Worm (Caenorhabditis elegans): Measurements from ENCODE around the gene C47A10.16.

Gene C47A10.16

DNA sequence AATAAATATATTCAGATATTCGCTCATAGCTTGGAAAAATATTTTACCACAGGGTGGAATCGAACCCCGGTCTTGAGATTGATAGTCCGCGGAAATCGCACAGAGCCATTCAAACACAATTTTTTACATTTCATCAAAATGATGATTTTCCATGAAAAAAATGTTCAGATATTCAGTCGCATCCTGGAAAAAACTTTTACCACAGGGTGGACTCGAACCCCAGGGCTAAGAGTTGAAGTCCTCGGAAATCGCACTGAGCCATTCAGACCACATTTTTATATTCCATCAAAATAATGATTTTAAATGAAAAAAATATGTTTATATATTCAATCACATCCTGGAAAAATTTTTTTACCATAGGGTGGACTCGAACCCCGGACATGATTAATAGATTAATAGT, 42.4 kb downstream of the C47A10.16 start:
- TF ChIP-seq cog-1 (tag; optimal IDR thresholded peaks at IDR 0.05) (no peak), ref-1 (GFP tag; conservative IDR thresholded peaks at IDR 0.05) (no peak), ztf-29 (GFP tag; IDR thresholded peaks at IDR 0.05) (no peak)

DNA sequence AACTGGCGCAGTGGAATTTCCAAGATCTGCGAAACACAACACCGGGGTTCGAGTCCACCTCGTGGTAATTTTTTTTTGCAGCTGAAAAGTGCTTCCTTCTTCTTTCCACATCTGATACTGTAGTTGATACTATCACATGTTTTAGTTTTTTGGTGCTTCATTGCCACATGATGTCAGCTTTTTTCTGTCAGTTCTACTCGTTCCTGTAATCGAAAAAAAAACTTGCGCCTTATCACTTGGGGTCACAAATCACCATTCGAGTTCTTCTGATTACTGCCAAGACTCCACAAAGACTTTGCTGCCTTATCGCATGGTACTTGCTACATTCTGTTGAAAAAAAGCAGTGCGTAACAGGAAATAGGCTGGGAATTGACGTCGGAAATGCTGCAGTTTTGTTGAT, 43.3 kb downstream of the C47A10.16 start:
- TF ChIP-seq flt-1 (GFP tag; IDR thresholded peaks at IDR 0.05) (no peak), klf-2 (GFP tag; conservative IDR thresholded peaks at IDR 0.05) (no peak), cog-1 (tag; optimal IDR thresholded peaks at IDR 0.05) (no peak), ztf-29 (GFP tag; IDR thresholded peaks at IDR 0.05) (no peak), T22C8.4 (GFP tag; IDR thresholded peaks at IDR 0.05) (no peak), ref-1 (GFP tag; conservative IDR thresholded peaks at IDR 0.05) (no peak), tab-1 (GFP tag; IDR thresholded peaks at IDR 0.05) (no peak), ztf-23 (GFP tag; IDR thresholded peaks at IDR 0.05) (no peak), med-1 (GFP tag; optimal IDR thresholded peaks at IDR 0.05; ENCODE audit: insufficient read depth) (no peak)

DNA sequence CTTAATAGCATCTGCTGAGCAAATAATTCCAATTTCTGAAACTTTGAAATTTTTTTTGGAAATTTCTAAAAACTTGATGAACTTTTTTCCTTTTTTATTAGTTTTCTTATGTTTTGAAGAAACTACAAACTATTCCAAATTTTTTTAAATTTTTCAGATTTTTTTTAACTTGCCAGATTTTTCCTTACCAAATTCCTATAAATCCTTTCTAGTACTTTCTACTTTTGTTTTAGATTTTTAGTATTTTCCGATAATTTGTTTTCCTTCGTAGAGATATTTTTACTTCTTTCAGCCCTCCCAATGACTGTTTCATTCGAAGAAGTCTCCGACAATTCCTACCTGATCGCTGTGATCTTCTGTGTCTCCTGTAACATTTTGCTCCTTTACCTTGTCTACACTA, 46.3 kb downstream of the C47A10.16 start, which contains the start of gene str-77:
TSS of gene str-77 (plus strand) at position 301 of the 400 bp plus-strand sequence.
- no peak for TF ChIP-seq tab-1 (GFP tag; IDR thresholded peaks at IDR 0.05)
- no peak for TF ChIP-seq ztf-29 (GFP tag; IDR thresholded peaks at IDR 0.05)
- TF ChIP-seq klf-2 (GFP tag; conservative IDR thresholded peaks at IDR 0.05), result no peak
- TF ChIP-seq ref-1 (GFP tag; conservative IDR thresholded peaks at IDR 0.05), result no peak
- TF ChIP-seq flt-1 (GFP tag; IDR thresholded peaks at IDR 0.05), result no peak
- no peak for TF ChIP-seq T22C8.4 (GFP tag; IDR thresholded peaks at IDR 0.05)
- TF ChIP-seq ztf-23 (GFP tag; IDR thresholded peaks at IDR 0.05), result no peak
- no peak for TF ChIP-seq cog-1 (tag; optimal IDR thresholded peaks at IDR 0.05)
- TF ChIP-seq med-1 (GFP tag; optimal IDR thresholded peaks at IDR 0.05; ENCODE audit: insufficient read depth), result no peak
